Worm (Caenorhabditis elegans): Measurements from ENCODE around the gene F14H3.12.

The F14H3.12 gene

ce11 chrV:16100103-16100730 lies 25.1 kb upstream of the F14H3.12 start, which contains the start of gene cth-1:
cth-1 (plus strand) TSS chrV:16100680.
- TF ChIP-seq snpc-4 (tag; optimal IDR thresholded peaks at IDR 0.05) (no peak), M03D4.4 (tag; optimal IDR thresholded peaks at IDR 0.05) (no peak), elt-1 (tag; optimal IDR thresholded peaks at IDR 0.05; ENCODE audit: borderline replicate concordance, insufficient read depth) (no peak), lin-32 (GFP tag; optimal IDR thresholded peaks at IDR 0.05) (no peak), lsy-2 (tag; optimal IDR thresholded peaks at IDR 0.05) (no peak), blmp-1 (tag; optimal IDR thresholded peaks at IDR 0.05) (no peak), flh-1 (GFP tag; optimal IDR thresholded peaks at IDR 0.05) (no peak), mls-2 (tag; optimal IDR thresholded peaks at IDR 0.05) (no peak), zip-8 (tag; optimal IDR thresholded peaks at IDR 0.05) (no peak), unc-62 (GFP tag; optimal IDR thresholded peaks at IDR 0.05) (no peak), sem-2 (GFP tag; optimal IDR thresholded peaks at IDR 0.05) (no peak), ham-2 (GFP tag; optimal IDR thresholded peaks at IDR 0.05) (no peak), mab-5 (tag; optimal IDR thresholded peaks at IDR 0.05) (no peak), ces-1 (GFP tag; optimal IDR thresholded peaks at IDR 0.05) (no peak)

ce11 chrV:16099441-16099840 lies 24.3 kb upstream of the F14H3.12 start, which contains the start of gene str-7:
str-7 (minus strand) TSS chrV:16099541.
- TF ChIP-seq nhr-2 (tag; optimal IDR thresholded peaks at IDR 0.05) (no peak), mab-5 (tag; optimal IDR thresholded peaks at IDR 0.05) (no peak)

- no peak for TF ChIP-seq bed-3 (GFP tag; optimal IDR thresholded peaks at IDR 0.05)
- no peak for TF ChIP-seq mls-2 (tag; optimal IDR thresholded peaks at IDR 0.05)
- TF ChIP-seq unc-120 (tag; optimal IDR thresholded peaks at IDR 0.05; ENCODE audit: poor library complexity, severe bottlenecking): no peak
- peak; percentile 5 for TF ChIP-seq zip-8 (tag; optimal IDR thresholded peaks at IDR 0.05)
- peak; percentile 64 for TF ChIP-seq cnd-1 (tag; optimal IDR thresholded peaks at IDR 0.05)
- TF ChIP-seq ces-1 (GFP tag; optimal IDR thresholded peaks at IDR 0.05): no peak
Observed at ce11 chrV:16094862-16095261, 19.7 kb upstream of the F14H3.12 start.

ce11 chrV:16094284-16094683 lies 19.2 kb upstream of the F14H3.12 start, which contains the start of gene F22B8.7:
F22B8.7 (plus strand) TSS chrV:16094584.
- no peak for TF ChIP-seq unc-39 (tag; optimal IDR thresholded peaks at IDR 0.05)
- no peak for TF ChIP-seq elt-3 (tag; optimal IDR thresholded peaks at IDR 0.05)
- no peak for TF ChIP-seq ztf-11 (tag; optimal IDR thresholded peaks at IDR 0.05)
- no peak for TF ChIP-seq hlh-1 (tag; optimal IDR thresholded peaks at IDR 0.05)
- no peak for TF ChIP-seq mep-1 (tag; optimal IDR thresholded peaks at IDR 0.05)
- no peak for TF ChIP-seq ceh-83 (GFP tag; optimal IDR thresholded peaks at IDR 0.05)
- TF ChIP-seq sptf-1 (tag; optimal IDR thresholded peaks at IDR 0.05): no peak

- TF ChIP-seq elt-3 (tag; optimal IDR thresholded peaks at IDR 0.05) (no peak), bed-3 (GFP tag; optimal IDR thresholded peaks at IDR 0.05) (no peak), nhr-12 (tag; optimal IDR thresholded peaks at IDR 0.05) (no peak), ztf-11 (tag; optimal IDR thresholded peaks at IDR 0.05) (no peak), sptf-1 (tag; optimal IDR thresholded peaks at IDR 0.05) (no peak), unc-39 (tag; optimal IDR thresholded peaks at IDR 0.05) (no peak), mls-2 (tag; optimal IDR thresholded peaks at IDR 0.05) (no peak), ceh-39 (tag; optimal IDR thresholded peaks at IDR 0.05) (no peak), unc-120 (tag; optimal IDR thresholded peaks at IDR 0.05; ENCODE audit: poor library complexity, severe bottlenecking) (no peak), lsy-2 (tag; optimal IDR thresholded peaks at IDR 0.05) (no peak), unc-62 (GFP tag; optimal IDR thresholded peaks at IDR 0.05) (no peak), zip-8 (tag; optimal IDR thresholded peaks at IDR 0.05) (no peak), mep-1 (tag; optimal IDR thresholded peaks at IDR 0.05) (no peak), blmp-1 (tag; optimal IDR thresholded peaks at IDR 0.05) (no peak)
Observed at ce11 chrV:16090685-16091084, 15.6 kb upstream of the F14H3.12 start, which contains the start of gene F22B8.3. F22B8.3 (plus strand) TSS chrV:16090985.

- TF ChIP-seq tbx-8 (GFP tag; optimal IDR thresholded peaks at IDR 0.05): no peak
- no peak for TF ChIP-seq lsy-2 (tag; optimal IDR thresholded peaks at IDR 0.05)
Observed at ce11 chrV:16080678-16081077, 5.6 kb upstream of the F14H3.12 start.
